Fruit fly (Drosophila melanogaster) whole organism, embryonic: ENCODE measurements around the gene gro.

ENCODE experiments used
- Adf1 ChIP-seq: fragments of 200-800 bp; sonication (Bioruptor generic); IDR thresholded peaks from 2 replicates; pipeline ENCODE4 v1.3.6; 2022; ENCODE audit warnings: missing biosample characterization, missing genetic modification characterization
- B-H2 ChIP-seq: fragments of 200-800 bp; sonication (Bioruptor generic); optimal IDR thresholded peaks from 2 replicates; lab custom pipeline; 2018; ENCODE audit warnings: missing biosample characterization, mild to moderate bottlenecking, missing genetic modification characterization
- CG10267 ChIP-seq: fragments of 200-800 bp; sonication (Bioruptor generic); optimal IDR thresholded peaks from 2 replicates; lab custom pipeline; 2018; ENCODE audit warnings: missing biosample characterization, mild to moderate bottlenecking, missing genetic modification characterization, moderate library complexity
- CG10366 ChIP-seq: fragments of 200-800 bp; sonication (Bioruptor generic); IDR thresholded peaks from 2 replicates; pipeline ENCODE4 v1.3.6; 2022; ENCODE audit warnings: missing biosample characterization, missing genetic modification characterization
- CG10654 ChIP-seq: fragments of 200-800 bp; sonication (Bioruptor generic); optimal IDR thresholded peaks from 2 replicates; lab custom pipeline; 2016; ENCODE audit warnings: missing biosample characterization, missing genetic modification characterization
- CG13624 ChIP-seq: fragments of 200-800 bp; sonication (Bioruptor generic); optimal IDR thresholded peaks from 2 replicates; lab custom pipeline; 2016; ENCODE audit warnings: missing biosample characterization, missing genetic modification characterization
- CG1647 ChIP-seq: fragments of 200-800 bp; sonication (Bioruptor generic); optimal IDR thresholded peaks from 3 replicates; lab custom pipeline; 2016; ENCODE audit warnings: missing biosample characterization, missing genetic modification characterization
- CG16813 ChIP-seq: fragments of 200-800 bp; sonication (Bioruptor generic); IDR thresholded peaks from 3 replicates; pipeline ENCODE4 v1.3.6; 2022; ENCODE audit warnings: missing biosample characterization, missing genetic modification characterization; ENCODE audit not compliant: partially characterized antibody
- CG17359 ChIP-seq: fragments of 200-800 bp; sonication (Bioruptor generic); optimal IDR thresholded peaks from 3 replicates; lab custom pipeline; 2018; ENCODE audit warnings: missing biosample characterization, mild to moderate bottlenecking, missing genetic modification characterization, moderate library complexity
- CG17385 ChIP-seq: fragments of 200-800 bp; sonication (Bioruptor generic); optimal IDR thresholded peaks from 3 replicates; lab custom pipeline; 2018; ENCODE audit warnings: missing biosample characterization, mild to moderate bottlenecking, missing genetic modification characterization
- CG1792 ChIP-seq: fragments of 200-800 bp; sonication (Bioruptor generic); optimal IDR thresholded peaks from 2 replicates; lab custom pipeline; 2016; ENCODE audit warnings: missing biosample characterization, missing genetic modification characterization
- CG2116 ChIP-seq: fragments of 200-800 bp; sonication (Bioruptor generic); optimal IDR thresholded peaks from 3 replicates; lab custom pipeline; 2018; ENCODE audit warnings: missing biosample characterization, mild to moderate bottlenecking, missing genetic modification characterization
- CG2875 ChIP-seq: fragments of 200-800 bp; sonication (Bioruptor generic); optimal IDR thresholded peaks from 2 replicates; lab custom pipeline; 2017; ENCODE audit warnings: missing biosample characterization, mild to moderate bottlenecking, missing genetic modification characterization, missing genetic modification reagents
- CG31441 ChIP-seq: fragments of 200-800 bp; sonication (Bioruptor generic); IDR thresholded peaks from 2 replicates; pipeline ENCODE4 v1.3.6; 2022; ENCODE audit warnings: missing biosample characterization, missing genetic modification characterization
- CG33213 ChIP-seq: fragments of 200-800 bp; sonication (Bioruptor generic); optimal IDR thresholded peaks from 3 replicates; lab custom pipeline; 2016; ENCODE audit warnings: missing biosample characterization, missing genetic modification characterization
- CG5180 ChIP-seq: fragments of 200-800 bp; sonication (Bioruptor generic); optimal IDR thresholded peaks from 3 replicates; lab custom pipeline; 2017; ENCODE audit warnings: missing biosample characterization, missing genetic modification characterization, mild to moderate bottlenecking, moderate library complexity, missing genetic modification reagents
- CG6791 ChIP-seq: fragments of 200-800 bp; sonication (Bioruptor generic); IDR thresholded peaks from 3 replicates; pipeline ENCODE4 v1.3.6; 2022; ENCODE audit warnings: missing biosample characterization, missing genetic modification characterization; ENCODE audit not compliant: partially characterized antibody
- CG6813 ChIP-seq: fragments of 200-800 bp; sonication (Bioruptor generic); optimal IDR thresholded peaks from 2 replicates; lab custom pipeline; 2017; ENCODE audit warnings: missing biosample characterization, missing genetic modification characterization, mild to moderate bottlenecking, moderate library complexity, missing genetic modification reagents
- CG7987 ChIP-seq: fragments of 200-800 bp; sonication (Bioruptor generic); optimal IDR thresholded peaks from 2 replicates; lab custom pipeline; 2018; ENCODE audit warnings: missing biosample characterization, mild to moderate bottlenecking, missing genetic modification characterization, moderate library complexity
- CG9727 ChIP-seq: fragments of 200-800 bp; sonication (Bioruptor generic); optimal IDR thresholded peaks from 3 replicates; lab custom pipeline; 2017; ENCODE audit warnings: missing biosample characterization, mild to moderate bottlenecking, missing genetic modification characterization
- Camta ChIP-seq: fragments of 200-800 bp; sonication (Bioruptor generic); optimal IDR thresholded peaks from 2 replicates; lab custom pipeline; 2016; ENCODE audit warnings: missing biosample characterization, missing genetic modification characterization
- Dref ChIP-seq: fragments of 200-800 bp; sonication (Bioruptor generic); IDR thresholded peaks from 2 replicates; pipeline ENCODE4 v1.3.6; 2022; ENCODE audit warnings: missing biosample characterization, missing genetic modification characterization
- HLH3B ChIP-seq: fragments of 200-800 bp; sonication (Bioruptor generic); IDR thresholded peaks from 2 replicates; pipeline ENCODE4 v1.3.6; 2022; ENCODE audit warnings: missing biosample characterization, missing genetic modification characterization
- HLHmδ ChIP-seq: fragments of 200-800 bp; sonication (Bioruptor generic); optimal IDR thresholded peaks from 2 replicates; lab custom pipeline; 2018; ENCODE audit warnings: missing biosample characterization, mild to moderate bottlenecking, missing genetic modification characterization, moderate library complexity
- Hmr ChIP-seq: fragments of 200-800 bp; sonication (Bioruptor generic); optimal IDR thresholded peaks from 3 replicates; lab custom pipeline; 2017; ENCODE audit warnings: mild to moderate bottlenecking, missing biosample characterization, missing genetic modification reagents, missing genetic modification characterization
- Hsf ChIP-seq: fragments of 200-800 bp; sonication (Bioruptor generic); optimal IDR thresholded peaks from 3 replicates; lab custom pipeline; 2016; ENCODE audit warnings: missing biosample characterization, missing genetic modification characterization
- Lim3 ChIP-seq: fragments of 200-800 bp; sonication (Bioruptor generic); IDR thresholded peaks from 2 replicates; pipeline ENCODE4 v1.3.6; 2022; ENCODE audit warnings: missing biosample characterization, missing genetic modification characterization
- Scr ChIP-seq: fragments of 200-800 bp; sonication (Bioruptor generic); IDR thresholded peaks from 2 replicates; pipeline ENCODE4 v1.3.6; 2022; ENCODE audit warnings: missing biosample characterization, missing genetic modification characterization; ENCODE audit not compliant: partially characterized antibody
- Taf1 ChIP-seq: fragments of 200-800 bp; sonication (Bioruptor generic); IDR thresholded peaks from 2 replicates; pipeline ENCODE4 v1.3.6; 2022; ENCODE audit warnings: missing biosample characterization, missing genetic modification characterization
- Trl ChIP-seq, 3 experiments: fragments of >200 bp in 2 of 3; fragments of 200-800 bp in 1 of 3; sonication (Bioruptor generic) in 1 of 3; optimal IDR thresholded peaks; 2 replicates in 1 of 3; 3 replicates in 2 of 3; lab custom pipeline; 2016 to 2017; ENCODE audit warnings: missing biosample characterization in 1 of 3, missing genetic modification characterization in 1 of 3
- bcd ChIP-seq: fragments of 200-800 bp; sonication (Bioruptor generic); optimal IDR thresholded peaks from 2 replicates; lab custom pipeline; 2017; ENCODE audit warnings: missing biosample characterization, mild to moderate bottlenecking, missing genetic modification characterization
- bigmax ChIP-seq: fragments of 200-800 bp; sonication (Bioruptor generic); optimal IDR thresholded peaks from 2 replicates; lab custom pipeline; 2018; ENCODE audit warnings: missing biosample characterization, mild to moderate bottlenecking, missing genetic modification characterization
- cad ChIP-seq: fragments of >200 bp; optimal IDR thresholded peaks from 2 replicates; lab custom pipeline; 2017; ENCODE audit warnings: missing biosample characterization, missing genetic modification characterization
- disco-r ChIP-seq: fragments of 200-800 bp; sonication (Bioruptor generic); optimal IDR thresholded peaks from 2 replicates; lab custom pipeline; 2016; ENCODE audit warnings: missing biosample characterization, missing genetic modification characterization
- fu2 ChIP-seq: fragments of 200-800 bp; sonication (Bioruptor generic); optimal IDR thresholded peaks from 2 replicates; lab custom pipeline; 2016; ENCODE audit warnings: missing biosample characterization, missing genetic modification characterization
- gcm2 ChIP-seq: fragments of 200-800 bp; sonication (Bioruptor generic); optimal IDR thresholded peaks from 2 replicates; lab custom pipeline; 2016; ENCODE audit warnings: missing biosample characterization, missing genetic modification characterization
- gem ChIP-seq: fragments of 200-800 bp; sonication (Bioruptor generic); optimal IDR thresholded peaks from 2 replicates; lab custom pipeline; 2019; ENCODE audit warnings: missing biosample characterization, mild to moderate bottlenecking, missing genetic modification characterization, moderate library complexity
- kay ChIP-seq: fragments of 200-800 bp; sonication (Bioruptor generic); optimal IDR thresholded peaks from 2 replicates; lab custom pipeline; 2016; ENCODE audit warnings: missing biosample characterization, missing genetic modification characterization
- lov ChIP-seq, 2 experiments: fragments of 200-800 bp in 1 of 2; fragments of >200 bp in 1 of 2; sonication (Bioruptor generic) in 1 of 2; IDR thresholded peaks in 1 of 2; optimal IDR thresholded peaks in 1 of 2; 2 replicates in 1 of 2; 3 replicates in 1 of 2; pipeline versions ENCODE4 v1.3.6 to Lab custom; 2017 to 2022; ENCODE audit warnings: missing biosample characterization in 1 of 2, missing genetic modification characterization in 1 of 2
- mam ChIP-seq: fragments of 200-800 bp; sonication (Bioruptor generic); optimal IDR thresholded peaks from 3 replicates; lab custom pipeline; 2016; ENCODE audit warnings: missing biosample characterization, missing genetic modification characterization
- mld ChIP-seq: fragments of 200-800 bp; sonication (Bioruptor generic); IDR thresholded peaks from 3 replicates; pipeline ENCODE4 v1.3.6; 2022; ENCODE audit warnings: missing biosample characterization, missing genetic modification characterization; ENCODE audit not compliant: partially characterized antibody
- nom ChIP-seq: fragments of 200-800 bp; sonication (Bioruptor generic); optimal IDR thresholded peaks from 2 replicates; lab custom pipeline; 2017; ENCODE audit warnings: missing biosample characterization, missing genetic modification characterization, mild to moderate bottlenecking, moderate library complexity, missing genetic modification reagents
- row ChIP-seq: fragments of 200-800 bp; sonication (Bioruptor generic); IDR thresholded peaks from 3 replicates; pipeline ENCODE4 v1.3.6; 2022; ENCODE audit warnings: missing biosample characterization, missing genetic modification characterization
- scrt ChIP-seq: fragments of 200-800 bp; sonication (Bioruptor generic); optimal IDR thresholded peaks from 2 replicates; lab custom pipeline; 2018; ENCODE audit warnings: missing biosample characterization, mild to moderate bottlenecking, missing genetic modification characterization, moderate library complexity
- sd ChIP-seq: fragments of 200-800 bp; sonication (Bioruptor generic); optimal IDR thresholded peaks from 3 replicates; lab custom pipeline; 2018; ENCODE audit warnings: missing biosample characterization, mild to moderate bottlenecking, missing genetic modification characterization, moderate library complexity
- sqz ChIP-seq: fragments of 200-800 bp; sonication (Bioruptor generic); optimal IDR thresholded peaks from 3 replicates; lab custom pipeline; 2018; ENCODE audit warnings: missing biosample characterization, mild to moderate bottlenecking, missing genetic modification characterization
- stwl ChIP-seq: fragments of 200-800 bp; sonication (Bioruptor generic); optimal IDR thresholded peaks from 3 replicates; lab custom pipeline; 2018; ENCODE audit warnings: missing biosample characterization, mild to moderate bottlenecking, missing genetic modification characterization, moderate library complexity
- unpg ChIP-seq: fragments of 200-800 bp; sonication (Bioruptor generic); optimal IDR thresholded peaks from 3 replicates; lab custom pipeline; 2018; ENCODE audit warnings: missing biosample characterization, mild to moderate bottlenecking, missing genetic modification characterization, moderate library complexity
- zfh1 ChIP-seq: fragments of 200-800 bp; sonication (Bioruptor generic); IDR thresholded peaks from 3 replicates; pipeline ENCODE4 v1.3.6; 2022; ENCODE audit warnings: missing biosample characterization, missing genetic modification characterization

Gene gro

DNA sequence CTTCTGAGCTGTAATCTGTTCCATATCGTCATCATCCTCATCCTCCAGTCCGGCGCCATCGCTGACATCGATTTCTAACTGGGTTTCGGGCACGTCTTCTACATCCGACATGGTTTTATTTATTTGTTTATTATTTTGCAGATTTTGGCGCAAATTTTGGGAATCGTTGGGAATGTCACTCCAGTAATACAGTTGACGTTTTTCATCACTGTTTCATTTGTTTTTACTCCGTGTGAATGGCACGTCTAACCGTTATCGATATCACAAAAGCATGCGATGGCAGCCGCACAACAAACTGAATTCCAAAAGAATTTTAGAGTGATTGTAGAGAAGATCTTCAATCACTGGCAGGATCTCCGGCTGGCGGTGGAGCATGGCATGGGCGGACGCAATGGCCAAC, 14.8 kb downstream of the gro start, which contains the start of the genes Sld5 and CG14543 (continued):
- peak; percentile 35 for TF ChIP-seq B-H2 (GFP tag; lab: Kevin White, UChicago)
- TF ChIP-seq CG6791 (GFP tag; lab: Robert Waterston, UW) = no peak
- peak; percentile 69 for TF ChIP-seq stwl (tag; lab: Kevin White, UChicago)
- TF ChIP-seq Trl (optimal IDR thresholded peaks at IDR 0.05; lab: Kevin White, UChicago) = no peak
- TF ChIP-seq Trl (GFP tag; optimal IDR thresholded peaks at IDR 0.05; lab: Kevin White, UChicago) = peak; percentile 30
- no peak for TF ChIP-seq unpg (GFP tag; lab: Kevin White, UChicago)
- no peak for TF ChIP-seq sqz (GFP tag; lab: Kevin White, UChicago)
- no peak for TF ChIP-seq CG2875 (GFP tag; lab: Kevin White, UChicago)
- no peak for TF ChIP-seq CG1792 (GFP tag; lab: Kevin White, UChicago)
- no peak for TF ChIP-seq Adf1 (GFP tag; lab: Robert Waterston, UW)
- TF ChIP-seq CG2116 (GFP tag; lab: Kevin White, UChicago) = peak; percentile 14
- no peak for TF ChIP-seq gcm2 (GFP tag; lab: Kevin White, UChicago)
- peak; percentile 60 for TF ChIP-seq sd (tag; lab: Kevin White, UChicago)
- TF ChIP-seq CG1647 (GFP tag; lab: Kevin White, UChicago) = no peak
- TF ChIP-seq mam (GFP tag; lab: Kevin White, UChicago) = peak; percentile 18
- 0 out of 2 replicates have a peak, but pooled peaks have one; percentile 13 for TF ChIP-seq Scr (GFP tag; lab: Robert Waterston, UW)
- no peak for TF ChIP-seq scrt
- no peak for TF ChIP-seq CG16813 (GFP tag; lab: Robert Waterston, UW)
- peak; percentile 45 for TF ChIP-seq CG17385 (GFP tag; lab: Kevin White, UChicago)
- TF ChIP-seq CG7987 (GFP tag; lab: Kevin White, UChicago) = no peak
- TF ChIP-seq zfh1 = 0 out of 3 replicates have a peak, but pooled peaks have one; percentile 15
- TF ChIP-seq disco-r (GFP tag; lab: Kevin White, UChicago) = no peak
- 0 out of 3 replicates have a peak, but pooled peaks have one; percentile 9 for TF ChIP-seq mld (GFP tag; lab: Robert Waterston, UW)
- no peak for TF ChIP-seq CG10366 (GFP tag; lab: Robert Waterston, UW)
- TF ChIP-seq nom = no peak
- peak; percentile 1 for TF ChIP-seq CG6813
- TF ChIP-seq fu2 (GFP tag; lab: Kevin White, UChicago) = peak; percentile 28
- peak; percentile 20 for TF ChIP-seq Hsf (GFP tag; lab: Kevin White, UChicago)
- TF ChIP-seq bcd (GFP tag; lab: Kevin White, UChicago) = peak; percentile 6
- peak; percentile 35 for TF ChIP-seq bigmax (GFP tag; lab: Kevin White, UChicago)
- TF ChIP-seq Dref (GFP tag; lab: Robert Waterston, UW) = peak; percentile 73
- TF ChIP-seq CG10654 = no peak
- TF ChIP-seq gem (tag; lab: Kevin White, UChicago) = no peak
- no peak for TF ChIP-seq cad (GFP tag; lab: Kevin White, UChicago)
- peak; percentile 88 for TF ChIP-seq CG10267 (tag; lab: Kevin White, UChicago)
- no peak for TF ChIP-seq CG17359
- TF ChIP-seq lov (optimal IDR thresholded peaks at IDR 0.05; lab: Kevin White, UChicago) = no peak
- 0 out of 3 replicates have a peak, but pooled peaks have one; percentile 30 for TF ChIP-seq lov (GFP tag; IDR thresholded peaks at IDR 0.05; lab: Robert Waterston, UW)
- TF ChIP-seq Camta = no peak
- TF ChIP-seq Hmr (GFP tag; lab: Kevin White, UChicago) = no peak
- no peak for TF ChIP-seq HLHmδ (GFP tag; lab: Kevin White, UChicago)
- TF ChIP-seq HLH3B (GFP tag; lab: Robert Waterston, UW) = no peak
- no peak for TF ChIP-seq CG5180 (GFP tag; lab: Kevin White, UChicago)
- TF ChIP-seq row (GFP tag; lab: Robert Waterston, UW) = 0 out of 3 replicates have a peak, but pooled peaks have one; percentile 18
- TF ChIP-seq CG9727 (GFP tag; lab: Kevin White, UChicago) = no peak
- no peak for TF ChIP-seq CG13624 (GFP tag; lab: Kevin White, UChicago)
- no peak for TF ChIP-seq Lim3
- TF ChIP-seq CG31441 = no peak
- TF ChIP-seq CG33213 = peak; percentile 42
- no peak for TF ChIP-seq Taf1 (GFP tag; lab: Robert Waterston, UW)
- TF ChIP-seq kay (GFP tag; lab: Kevin White, UChicago) = no peak
